Fruit fly (Drosophila melanogaster): Measurements from ENCODE around the gene mus304.

- TF ChIP-seq cnc (optimal IDR thresholded peaks at IDR 0.05) (no peak), CG12768 (GFP tag; optimal IDR thresholded peaks at IDR 0.05) (peak; percentile 89), pad (GFP tag; optimal IDR thresholded peaks at IDR 0.05) (peak; percentile 59), ovo (GFP tag; optimal IDR thresholded peaks at IDR 0.05) (peak; percentile 15), CG7045 (GFP tag; optimal IDR thresholded peaks at IDR 0.05) (peak; percentile 82), Hr96 (GFP tag; optimal IDR thresholded peaks at IDR 0.05) (no peak), cic (GFP tag; optimal IDR thresholded peaks at IDR 0.05) (no peak), kay (GFP tag; ENCODE audit: borderline replicate concordance) (no peak), Mnt (GFP tag; optimal IDR thresholded peaks at IDR 0.05) (peak; percentile 22), bab1 (GFP tag; optimal IDR thresholded peaks at IDR 0.05) (peak; percentile 66)
Observed at dm6 chr3L:18106021-18106944, 3.3 kb upstream of the mus304 start, which contains the start of the genes CG13698 and mRpS26.
